Worm (Caenorhabditis elegans) whole organism, L4/young adult: ENCODE results near the gene Y37H2A.13.

ENCODE experiments used
- dao-5 ChIP-seq: sonication (generic microtip); optimal IDR thresholded peaks from 2 replicates; lab custom pipeline; 2016; ENCODE audit warnings: missing genotype, missing genetic modification characterization, moderate library complexity, missing compliant biosample characterization
- him-1 ChIP-seq: sonication (generic microtip); optimal IDR thresholded peaks from 2 replicates; lab custom pipeline; 2016; ENCODE audit warnings: missing genotype, missing genetic modification reagents, missing genetic modification characterization, missing compliant biosample characterization

ce11 chrV:18143445-18143844 is 796 bp downstream of the Y37H2A.13 start, which contains the start of gene Y37H2A.14:
- TF ChIP-seq him-1 (no peak), dao-5 (tag; lab: Kevin White, UChicago) (no peak)
